Fruit fly (Drosophila melanogaster) whole organism, embryonic: ENCODE results near the gene run.

ENCODE experiments used
- CG10565 ChIP-seq: fragments of 200-800 bp; sonication (Bioruptor generic); optimal IDR thresholded peaks from 3 replicates; lab custom pipeline; 2016; ENCODE audit warnings: missing biosample characterization, mild to moderate bottlenecking, missing genetic modification characterization
- CG15479 ChIP-seq: fragments of 200-800 bp; sonication (Bioruptor generic); optimal IDR thresholded peaks from 3 replicates; lab custom pipeline; 2019; ENCODE audit warnings: missing biosample characterization, mild to moderate bottlenecking, missing genetic modification characterization, moderate library complexity
- CG16813 ChIP-seq: fragments of 200-800 bp; sonication (Bioruptor generic); IDR thresholded peaks from 3 replicates; pipeline ENCODE4 v1.3.6; 2022; ENCODE audit warnings: missing biosample characterization, missing genetic modification characterization; ENCODE audit not compliant: partially characterized antibody
- CG2116 ChIP-seq: fragments of 200-800 bp; sonication (Bioruptor generic); optimal IDR thresholded peaks from 3 replicates; lab custom pipeline; 2018; ENCODE audit warnings: missing biosample characterization, mild to moderate bottlenecking, missing genetic modification characterization
- CG2202 ChIP-seq: fragments of 200-800 bp; sonication (Bioruptor generic); optimal IDR thresholded peaks from 2 replicates; lab custom pipeline; 2018; ENCODE audit warnings: missing biosample characterization, mild to moderate bottlenecking, missing genetic modification characterization
- CG6791 ChIP-seq: fragments of 200-800 bp; sonication (Bioruptor generic); IDR thresholded peaks from 3 replicates; pipeline ENCODE4 v1.3.6; 2022; ENCODE audit warnings: missing biosample characterization, missing genetic modification characterization; ENCODE audit not compliant: partially characterized antibody
- CG9727 ChIP-seq: fragments of 200-800 bp; sonication (Bioruptor generic); optimal IDR thresholded peaks from 3 replicates; lab custom pipeline; 2017; ENCODE audit warnings: missing biosample characterization, mild to moderate bottlenecking, missing genetic modification characterization
- Gug ChIP-seq: fragments of 200-800 bp; sonication (Bioruptor generic); IDR thresholded peaks from 4 replicates; pipeline ENCODE4 v1.3.6; 2022; ENCODE audit warnings: missing biosample characterization, missing genetic modification characterization
- Ssrp ChIP-seq: fragments of 200-800 bp; sonication (Bioruptor generic); optimal IDR thresholded peaks from 2 replicates; lab custom pipeline; 2018; ENCODE audit warnings: missing biosample characterization, mild to moderate bottlenecking, missing genetic modification characterization, moderate library complexity
- Xrp1 ChIP-seq: fragments of 200-800 bp; sonication (Bioruptor generic); IDR thresholded peaks from 2 replicates; pipeline ENCODE4 v1.3.6; 2022; ENCODE audit warnings: missing biosample characterization, missing genetic modification characterization
- chinmo ChIP-seq: fragments of 200-800 bp; sonication (Bioruptor generic); IDR thresholded peaks from 4 replicates; pipeline ENCODE4 v1.3.6; 2022; ENCODE audit warnings: missing biosample characterization, missing genetic modification characterization; ENCODE audit not compliant: partially characterized antibody
- h ChIP-seq: fragments of >200 bp; optimal IDR thresholded peaks from 2 replicates; lab custom pipeline; 2017
- hbn ChIP-seq: fragments of 200-800 bp; sonication (Bioruptor generic); IDR thresholded peaks from 2 replicates; pipeline ENCODE4 v1.3.6; 2022; ENCODE audit warnings: missing biosample characterization, missing genetic modification characterization; ENCODE audit not compliant: partially characterized antibody
- unc-4 ChIP-seq: fragments of 200-800 bp; sonication (Bioruptor generic); IDR thresholded peaks from 2 replicates; pipeline ENCODE4 v1.3.6; 2022; ENCODE audit warnings: missing biosample characterization, missing genetic modification characterization; ENCODE audit not compliant: partially characterized antibody

DNA sequence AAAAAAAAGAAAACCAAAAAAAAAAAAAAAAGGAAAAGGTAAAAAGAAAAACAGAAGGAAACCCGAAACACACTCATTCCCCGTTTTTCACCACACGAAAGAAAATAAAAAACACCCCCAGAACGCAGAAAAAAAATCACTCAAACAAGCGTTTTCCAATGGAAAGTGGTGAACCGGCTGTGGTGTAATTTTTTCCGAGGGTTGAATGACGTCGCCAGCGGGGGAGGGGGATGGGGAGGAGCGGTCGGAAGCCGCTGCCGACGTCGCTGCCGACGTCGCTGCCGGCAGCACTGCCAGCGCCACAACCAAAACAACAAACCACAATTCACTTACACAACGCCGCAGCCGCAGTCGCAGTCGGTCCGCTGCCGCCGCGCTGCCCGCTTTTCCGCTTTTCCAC is 966 bp upstream of the run start:
- no peak for TF ChIP-seq CG6791 (GFP tag; lab: Robert Waterston, UW)
- TF ChIP-seq Ssrp, result no peak
- TF ChIP-seq CG2202 (tag; lab: Kevin White, UChicago), result no peak
- no peak for TF ChIP-seq h (lab: Kevin White, UChicago)
- TF ChIP-seq hbn (GFP tag; lab: Robert Waterston, UW), result no peak
- TF ChIP-seq Xrp1 (GFP tag; lab: Robert Waterston, UW), result no peak
- TF ChIP-seq CG2116 (GFP tag; lab: Kevin White, UChicago), result no peak
- TF ChIP-seq CG10565 (GFP tag; lab: Kevin White, UChicago), result no peak
- TF ChIP-seq Gug (GFP tag; lab: Robert Waterston, UW), result no peak
- no peak for TF ChIP-seq CG16813 (GFP tag; lab: Robert Waterston, UW)
- no peak for TF ChIP-seq CG9727 (GFP tag; lab: Kevin White, UChicago)
- TF ChIP-seq unc-4 (GFP tag; lab: Robert Waterston, UW), result no peak
- TF ChIP-seq chinmo (GFP tag; lab: Robert Waterston, UW), result no peak
- no peak for TF ChIP-seq CG15479 (GFP tag; lab: Kevin White, UChicago)
